Fruit fly (Drosophila melanogaster): ENCODE data around the gene Smyd5.

Smyd5 gene

DNA sequence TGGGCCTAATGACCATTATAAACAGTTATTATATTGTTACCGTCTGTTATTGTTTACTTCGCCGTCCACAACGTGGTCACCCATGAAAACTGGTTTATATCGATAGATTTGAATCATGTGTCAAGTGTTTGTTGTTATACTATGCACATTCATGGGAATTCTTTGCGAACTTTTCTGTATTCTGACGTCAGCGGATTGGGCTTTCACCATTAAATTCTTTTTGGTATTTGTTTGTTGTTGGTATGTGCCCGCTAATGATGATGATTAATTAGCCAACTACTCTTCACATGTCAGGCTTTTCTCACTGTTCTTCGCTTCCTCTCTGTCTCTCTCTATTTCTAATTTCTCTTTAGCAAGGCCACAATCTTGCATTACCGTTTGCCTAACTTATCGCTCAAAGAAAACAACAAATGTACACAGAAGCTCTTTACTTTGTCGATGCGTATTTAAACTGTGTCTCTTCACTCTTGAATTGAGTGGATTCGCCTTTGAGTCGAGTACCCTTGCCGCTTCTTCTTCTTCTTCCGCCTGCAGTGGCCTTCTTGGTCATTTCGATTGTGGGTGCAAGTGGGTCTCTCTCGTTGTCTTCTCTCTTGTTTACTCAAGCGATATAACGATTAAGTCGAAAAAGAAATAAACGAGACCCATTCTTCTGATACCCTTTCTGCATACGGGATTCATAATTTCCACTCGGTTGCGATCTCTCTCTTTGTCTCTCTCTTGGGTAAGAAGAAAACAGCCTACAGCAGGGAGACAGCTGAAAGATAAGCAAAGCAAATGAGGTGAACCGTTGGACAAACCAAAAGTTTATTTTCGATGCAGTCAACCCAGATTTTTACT is 14.7 kb downstream of the Smyd5 start (continued):
- TF ChIP-seq tup (GFP tag; optimal IDR thresholded peaks at IDR 0.05) (no peak), Xrp1 (GFP tag; IDR thresholded peaks at IDR 0.05) (peak; percentile 79), corto (GFP tag; optimal IDR thresholded peaks at IDR 0.05) (no peak), CG11093 (GFP tag; IDR thresholded peaks at IDR 0.05) (peak; percentile 18; the same call in 1 of the 3 replicates), HLH54F (GFP tag; optimal IDR thresholded peaks at IDR 0.05) (no peak), CG12391 (tag; optimal IDR thresholded peaks at IDR 0.05) (no peak), salm (tag; optimal IDR thresholded peaks at IDR 0.05) (peak; percentile 82), CG10431 (GFP tag; optimal IDR thresholded peaks at IDR 0.05) (peak; percentile 97), unpg (GFP tag; optimal IDR thresholded peaks at IDR 0.05) (peak; percentile 67), D19A (tag; optimal IDR thresholded peaks at IDR 0.05) (peak; percentile 97), CG5953 (GFP tag; IDR thresholded peaks at IDR 0.05) (peak; percentile 48; the same call in 1 of the 2 replicates), kah (GFP tag; optimal IDR thresholded peaks at IDR 0.05) (peak; percentile 79), sim (GFP tag; IDR thresholded peaks at IDR 0.05) (peak; percentile 74), CG13296 (GFP tag; optimal IDR thresholded peaks at IDR 0.05) (peak; percentile 61), lab (GFP tag; optimal IDR thresholded peaks at IDR 0.05) (peak; percentile 33), CG31365 (tag; optimal IDR thresholded peaks at IDR 0.05) (peak; percentile 82), bsh (GFP tag; optimal IDR thresholded peaks at IDR 0.05) (peak in 1 of 2 experiments; percentile 72), CG18011 (GFP tag; optimal IDR thresholded peaks at IDR 0.05) (no peak), Fer3 (tag; optimal IDR thresholded peaks at IDR 0.05) (peak; percentile 59), otp (GFP tag; IDR thresholded peaks at IDR 0.05) (peak; percentile 75; the same call in 2 of the 3 replicates), TFAM (GFP tag; optimal IDR thresholded peaks at IDR 0.05) (no peak), CG12769 (tag; optimal IDR thresholded peaks at IDR 0.05) (no peak), NfI (GFP tag; optimal IDR thresholded peaks at IDR 0.05) (peak; percentile 8), CG5180 (GFP tag; optimal IDR thresholded peaks at IDR 0.05) (peak; percentile 69), ci (GFP tag; IDR thresholded peaks at IDR 0.05) (peak; percentile 93), CG12219 (GFP tag; optimal IDR thresholded peaks at IDR 0.05) (peak; percentile 69), CG13424 (tag; optimal IDR thresholded peaks at IDR 0.05) (peak; percentile 65), Sox100B (GFP tag; optimal IDR thresholded peaks at IDR 0.05) (peak; percentile 32), hkb (optimal IDR thresholded peaks at IDR 0.05) (no peak), hkb (GFP tag; IDR thresholded peaks at IDR 0.05) (peak; percentile 76), CG9876 (GFP tag; optimal IDR thresholded peaks at IDR 0.05) (no peak), sr (GFP tag; IDR thresholded peaks at IDR 0.05) (peak; percentile 72; the same call in 2 of the 3 replicates), CG17359 (tag; optimal IDR thresholded peaks at IDR 0.05) (peak; percentile 76), CkIIα-i1 (GFP tag; IDR thresholded peaks at IDR 0.05) (no peak), CG11696 (GFP tag; IDR thresholded peaks at IDR 0.05) (peak; percentile 27; the same call in 1 of the 2 replicates), ind (GFP tag; optimal IDR thresholded peaks at IDR 0.05) (no peak), cas (GFP tag; IDR thresholded peaks at IDR 0.05) (no peak), Mes4 (GFP tag; optimal IDR thresholded peaks at IDR 0.05) (peak; percentile 9), H15 (GFP tag; IDR thresholded peaks at IDR 0.05) (no peak), CG14860 (GFP tag; IDR thresholded peaks at IDR 0.05; ENCODE audit: partially characterized antibody) (no peak), pros (GFP tag; optimal IDR thresholded peaks at IDR 0.05) (peak; percentile 92), CG7839 (tag; optimal IDR thresholded peaks at IDR 0.05) (no peak), CG17385 (GFP tag; optimal IDR thresholded peaks at IDR 0.05) (peak; percentile 90), gsb (GFP tag; IDR thresholded peaks at IDR 0.05) (0 out of 2 replicates have a peak, but pooled peaks have one; percentile 24), B-H2 (GFP tag; optimal IDR thresholded peaks at IDR 0.05) (peak; percentile 28), CG15696 (tag; optimal IDR thresholded peaks at IDR 0.05) (peak; percentile 71), CG11695 (GFP tag; IDR thresholded peaks at IDR 0.05) (0 out of 3 replicates have a peak, but pooled peaks have one; percentile 48), chinmo (GFP tag; IDR thresholded peaks at IDR 0.05; ENCODE audit: partially characterized antibody) (peak; percentile 98)
